Fruit fly (Drosophila melanogaster) whole organism, embryonic: ENCODE results near the gene trk.

ENCODE experiments used
- Ada2b ChIP-seq: fragments of 200-800 bp; sonication (Bioruptor generic); IDR thresholded peaks from 2 replicates; pipeline ENCODE4 v1.3.6; 2022; ENCODE audit warnings: missing biosample characterization, missing genetic modification characterization
- Aef1 ChIP-seq: fragments of 200-800 bp; sonication (Bioruptor generic); IDR thresholded peaks from 3 replicates; pipeline ENCODE4 v1.3.6; 2022; ENCODE audit warnings: missing biosample characterization, missing genetic modification characterization
- C15 ChIP-seq: fragments of 200-800 bp; sonication (Bioruptor generic); IDR thresholded peaks from 3 replicates; pipeline ENCODE4 v1.3.6; 2022; ENCODE audit warnings: missing biosample characterization, missing genetic modification characterization
- CG1024 ChIP-seq: fragments of 200-800 bp; sonication (Bioruptor generic); IDR thresholded peaks from 2 replicates; pipeline ENCODE4 v1.3.6; 2022; ENCODE audit warnings: missing biosample characterization, missing genetic modification characterization
- CG10366 ChIP-seq: fragments of 200-800 bp; sonication (Bioruptor generic); IDR thresholded peaks from 2 replicates; pipeline ENCODE4 v1.3.6; 2022; ENCODE audit warnings: missing biosample characterization, missing genetic modification characterization
- CG11247 ChIP-seq: fragments of 200-800 bp; sonication (Bioruptor generic); IDR thresholded peaks from 2 replicates; pipeline ENCODE4 v1.3.6; 2022; ENCODE audit warnings: missing biosample characterization, missing genetic modification characterization
- CG11504 ChIP-seq: fragments of 200-800 bp; sonication (Bioruptor generic); optimal IDR thresholded peaks from 3 replicates; lab custom pipeline; 2019; ENCODE audit warnings: missing biosample characterization, mild to moderate bottlenecking, missing genetic modification characterization, moderate library complexity
- CG11695 ChIP-seq: fragments of 200-800 bp; sonication (Bioruptor generic); IDR thresholded peaks from 3 replicates; pipeline ENCODE4 v1.3.6; 2022; ENCODE audit warnings: missing biosample characterization, missing genetic modification characterization
- CG12744 ChIP-seq: fragments of 200-800 bp; sonication (Bioruptor generic); optimal IDR thresholded peaks from 2 replicates; lab custom pipeline; 2016; ENCODE audit warnings: missing biosample characterization, missing genetic modification characterization
- CG14965 ChIP-seq: fragments of 200-800 bp; sonication (Bioruptor generic); optimal IDR thresholded peaks from 2 replicates; lab custom pipeline; 2016; ENCODE audit warnings: missing biosample characterization, missing genetic modification characterization, borderline replicate concordance
- CG17385 ChIP-seq: fragments of 200-800 bp; sonication (Bioruptor generic); optimal IDR thresholded peaks from 3 replicates; lab custom pipeline; 2018; ENCODE audit warnings: missing biosample characterization, mild to moderate bottlenecking, missing genetic modification characterization
- CG17612 ChIP-seq: fragments of 200-800 bp; sonication (Bioruptor generic); IDR thresholded peaks from 2 replicates; pipeline ENCODE4 v1.3.6; 2022; ENCODE audit warnings: missing biosample characterization, missing genetic modification characterization
- CG17829 ChIP-seq: fragments of 200-800 bp; optimal IDR thresholded peaks from 2 replicates; lab custom pipeline; 2019; ENCODE audit warnings: missing biosample characterization, mild to moderate bottlenecking, missing genetic modification characterization, moderate library complexity
- CG18262 ChIP-seq: fragments of 200-800 bp; optimal IDR thresholded peaks from 3 replicates; lab custom pipeline; 2019; ENCODE audit warnings: missing biosample characterization, mild to moderate bottlenecking, missing genetic modification characterization, moderate library complexity
- CG31224 ChIP-seq: fragments of 200-800 bp; sonication (Bioruptor generic); IDR thresholded peaks from 2 replicates; pipeline ENCODE4 v1.3.6; 2022; ENCODE audit warnings: missing biosample characterization, missing genetic modification characterization
- CG3847 ChIP-seq: fragments of 200-800 bp; sonication (Bioruptor generic); IDR thresholded peaks from 2 replicates; pipeline ENCODE4 v1.3.6; 2022; ENCODE audit warnings: missing biosample characterization, missing genetic modification characterization
- CG42726 ChIP-seq: fragments of 200-800 bp; sonication (Bioruptor generic); IDR thresholded peaks from 2 replicates; pipeline ENCODE4 v1.3.6; 2022; ENCODE audit warnings: missing biosample characterization, missing genetic modification characterization; ENCODE audit not compliant: partially characterized antibody
- CG43689 ChIP-seq: fragments of 200-800 bp; sonication (Bioruptor generic); IDR thresholded peaks from 2 replicates; pipeline ENCODE4 v1.3.6; 2022; ENCODE audit warnings: missing biosample characterization, missing genetic modification characterization
- CG7786 ChIP-seq: fragments of 200-800 bp; sonication (Bioruptor generic); optimal IDR thresholded peaks from 2 replicates; lab custom pipeline; 2016; ENCODE audit warnings: missing biosample characterization, missing genetic modification characterization
- CG8765 ChIP-seq: fragments of 200-800 bp; sonication (Bioruptor generic); IDR thresholded peaks from 2 replicates; pipeline ENCODE4 v1.3.6; 2022; ENCODE audit warnings: missing biosample characterization, missing genetic modification characterization
- CG9876 ChIP-seq: fragments of 200-800 bp; sonication (Bioruptor generic); optimal IDR thresholded peaks from 2 replicates; lab custom pipeline; 2016; ENCODE audit warnings: missing biosample characterization, missing genetic modification characterization
- Dip2 ChIP-seq: fragments of 200-800 bp; sonication (Bioruptor generic); IDR thresholded peaks from 2 replicates; pipeline ENCODE4 v1.3.6; 2022; ENCODE audit warnings: missing biosample characterization, missing genetic modification characterization
- E2f1 ChIP-seq: fragments of 200-800 bp; sonication (Bioruptor generic); IDR thresholded peaks from 2 replicates; pipeline ENCODE4 v1.3.6; 2022; ENCODE audit warnings: missing biosample characterization, missing genetic modification characterization
- GATAe ChIP-seq: fragments of 200-800 bp; sonication (Bioruptor generic); conservative IDR thresholded peaks from 2 replicates; pipeline ENCODE4 v1.3.6; 2022; ENCODE audit warnings: missing biosample characterization, missing genetic modification characterization
- Hmx ChIP-seq: fragments of 200-800 bp; sonication (Bioruptor generic); optimal IDR thresholded peaks from 2 replicates; lab custom pipeline; 2016; ENCODE audit warnings: missing biosample characterization, missing genetic modification characterization
- Jarid2 ChIP-seq: fragments of 200-800 bp; sonication (Bioruptor generic); optimal IDR thresholded peaks from 3 replicates; lab custom pipeline; 2017; ENCODE audit warnings: mild to moderate bottlenecking, missing biosample characterization, missing genetic modification reagents, missing genetic modification characterization
- Oaz ChIP-seq: fragments of 200-800 bp; sonication (Bioruptor generic); IDR thresholded peaks from 2 replicates; pipeline ENCODE4 v1.3.6; 2022; ENCODE audit warnings: missing biosample characterization, missing genetic modification characterization
- Ravus ChIP-seq: fragments of 200-800 bp; sonication (Bioruptor generic); IDR thresholded peaks from 2 replicates; pipeline ENCODE4 v1.3.6; 2022; ENCODE audit warnings: missing biosample characterization, missing genetic modification characterization
- TFAM ChIP-seq: fragments of 200-800 bp; sonication (Bioruptor generic); optimal IDR thresholded peaks from 2 replicates; lab custom pipeline; 2017; ENCODE audit warnings: missing biosample characterization, missing genetic modification characterization, inconsistent platforms
- btn ChIP-seq: fragments of 200-800 bp; sonication (Bioruptor generic); optimal IDR thresholded peaks from 2 replicates; lab custom pipeline; 2016; ENCODE audit warnings: missing biosample characterization, missing genetic modification characterization
- cato ChIP-seq: fragments of 200-800 bp; sonication (Bioruptor generic); optimal IDR thresholded peaks from 2 replicates; lab custom pipeline; 2016; ENCODE audit warnings: missing biosample characterization, missing genetic modification characterization, borderline replicate concordance
- crc ChIP-seq: fragments of 200-800 bp; sonication (Bioruptor generic); optimal IDR thresholded peaks from 2 replicates; lab custom pipeline; 2016; ENCODE audit warnings: missing biosample characterization, missing genetic modification characterization
- cwo ChIP-seq: fragments of 200-800 bp; sonication (Bioruptor generic); optimal IDR thresholded peaks from 3 replicates; lab custom pipeline; 2017; ENCODE audit warnings: missing biosample characterization, missing genetic modification characterization, mild to moderate bottlenecking, moderate library complexity, missing genetic modification reagents
- danr ChIP-seq: fragments of 200-800 bp; sonication (Bioruptor generic); IDR thresholded peaks from 2 replicates; pipeline ENCODE4 v1.3.6; 2022; ENCODE audit warnings: missing biosample characterization, missing genetic modification characterization
- dmrt99B ChIP-seq: fragments of 200-800 bp; sonication (Bioruptor generic); optimal IDR thresholded peaks from 2 replicates; lab custom pipeline; 2018; ENCODE audit warnings: missing biosample characterization, mild to moderate bottlenecking, missing genetic modification characterization, moderate library complexity
- emc ChIP-seq: fragments of 200-800 bp; sonication (Bioruptor generic); optimal IDR thresholded peaks from 2 replicates; lab custom pipeline; 2016; ENCODE audit warnings: missing biosample characterization, missing genetic modification characterization
- ems ChIP-seq: fragments of 200-800 bp; sonication (Bioruptor generic); optimal IDR thresholded peaks from 3 replicates; lab custom pipeline; 2016; ENCODE audit warnings: missing biosample characterization, missing genetic modification characterization
- gem ChIP-seq: fragments of 200-800 bp; sonication (Bioruptor generic); optimal IDR thresholded peaks from 2 replicates; lab custom pipeline; 2019; ENCODE audit warnings: missing biosample characterization, mild to moderate bottlenecking, missing genetic modification characterization, moderate library complexity
- gfzf ChIP-seq: fragments of 200-800 bp; sonication (Bioruptor generic); optimal IDR thresholded peaks from 2 replicates; lab custom pipeline; 2016; ENCODE audit warnings: missing biosample characterization, mild to moderate bottlenecking, missing genetic modification characterization, moderate library complexity
- grn ChIP-seq: fragments of 200-800 bp; sonication (Bioruptor generic); optimal IDR thresholded peaks from 3 replicates; lab custom pipeline; 2017; ENCODE audit warnings: missing biosample characterization, missing genetic modification characterization
- hkb ChIP-seq, 2 experiments: fragments of 200-800 bp in 1 of 2; fragments of >200 bp in 1 of 2; sonication (Bioruptor generic) in 1 of 2; IDR thresholded peaks in 1 of 2; optimal IDR thresholded peaks in 1 of 2; 2 replicates each; pipeline versions ENCODE4 v1.3.6 to Lab custom; 2017 to 2022; ENCODE audit warnings: missing biosample characterization in 1 of 2, missing genetic modification characterization in 1 of 2
- nau ChIP-seq: fragments of 200-800 bp; sonication (Bioruptor generic); optimal IDR thresholded peaks from 3 replicates; lab custom pipeline; 2017; ENCODE audit warnings: missing biosample characterization, mild to moderate bottlenecking, missing genetic modification characterization, missing genetic modification reagents
- nom ChIP-seq: fragments of 200-800 bp; sonication (Bioruptor generic); optimal IDR thresholded peaks from 2 replicates; lab custom pipeline; 2017; ENCODE audit warnings: missing biosample characterization, missing genetic modification characterization, mild to moderate bottlenecking, moderate library complexity, missing genetic modification reagents
- peb ChIP-seq: fragments of 200-800 bp; sonication (Bioruptor generic); IDR thresholded peaks from 2 replicates; pipeline ENCODE4 v1.3.6; 2022; ENCODE audit warnings: missing biosample characterization, missing genetic modification characterization
- pros ChIP-seq: fragments of 200-800 bp; sonication (Bioruptor generic); optimal IDR thresholded peaks from 3 replicates; lab custom pipeline; 2019; ENCODE audit warnings: missing biosample characterization, mild to moderate bottlenecking, missing genetic modification characterization, moderate library complexity
- tap ChIP-seq: fragments of 200-800 bp; optimal IDR thresholded peaks from 3 replicates; lab custom pipeline; 2019; ENCODE audit warnings: missing biosample characterization, mild to moderate bottlenecking, missing genetic modification characterization, moderate library complexity
- ttk ChIP-seq: fragments of 200-800 bp; sonication (Bioruptor generic); IDR thresholded peaks from 2 replicates; pipeline ENCODE4 v2.1.2; 2022; ENCODE audit warnings: missing biosample characterization, missing genetic modification characterization
- z ChIP-seq: fragments of 200-800 bp; sonication (Bioruptor generic); IDR thresholded peaks from 3 replicates; pipeline ENCODE4 v1.3.6; 2022; ENCODE audit warnings: missing biosample characterization, missing genetic modification characterization
- zen2 ChIP-seq: fragments of 200-800 bp; sonication (Bioruptor generic); IDR thresholded peaks from 3 replicates; pipeline ENCODE4 v1.3.6; 2022; ENCODE audit warnings: missing biosample characterization, missing genetic modification characterization; ENCODE audit not compliant: partially characterized antibody

The trk gene

dm6 chr2L:10306518-10307260, 34.6 kb upstream of the trk start, which contains the start of the genes CG5390 and CG4968 (continued):
- TF ChIP-seq hkb (optimal IDR thresholded peaks at IDR 0.05; lab: Kevin White, UChicago) (no peak), hkb (GFP tag; IDR thresholded peaks at IDR 0.05; lab: Robert Waterston, UW) (peak; percentile 65), CG9876 (no peak), CG14965 (no peak), cato (peak; percentile 19), E2f1 (GFP tag; lab: Robert Waterston, UW) (no peak), gem (tag; lab: Kevin White, UChicago) (peak; percentile 87), CG7786 (no peak), C15 (GFP tag; lab: Robert Waterston, UW) (no peak), CG8765 (no peak), TFAM (no peak), crc (GFP tag; lab: Kevin White, UChicago) (no peak), ems (GFP tag; lab: Kevin White, UChicago) (peak; percentile 3), emc (GFP tag; lab: Kevin White, UChicago) (no peak), zen2 (GFP tag; lab: Robert Waterston, UW) (no peak; the same call in 2 of the 3 replicates), peb (GFP tag; lab: Robert Waterston, UW) (no peak), CG12744 (GFP tag; lab: Kevin White, UChicago) (no peak), CG1024 (GFP tag; lab: Robert Waterston, UW) (peak; percentile 17; the same call in 1 of the 2 replicates), CG11504 (no peak), nau (GFP tag; lab: Kevin White, UChicago) (peak; percentile 33), pros (GFP tag; lab: Kevin White, UChicago) (peak; percentile 61), cwo (GFP tag; lab: Kevin White, UChicago) (no peak), btn (GFP tag; lab: Kevin White, UChicago) (no peak), Ada2b (GFP tag; lab: Robert Waterston, UW) (peak; percentile 63), Dip2 (GFP tag; lab: Robert Waterston, UW) (no peak), CG10366 (GFP tag; lab: Robert Waterston, UW) (peak; percentile 72), nom (peak; percentile 54), danr (GFP tag; lab: Robert Waterston, UW) (peak; percentile 49; the same call in 1 of the 2 replicates), CG18262 (tag; lab: Kevin White, UChicago) (peak; percentile 69), CG42726 (no peak), CG11247 (0 out of 2 replicates have a peak, but pooled peaks have one; percentile 34), Oaz (GFP tag; lab: Robert Waterston, UW) (no peak), CG31224 (GFP tag; lab: Robert Waterston, UW) (peak; percentile 45; the same call in 1 of the 2 replicates), tap (no peak), dmrt99B (tag; lab: Kevin White, UChicago) (no peak), GATAe (GFP tag; lab: Robert Waterston, UW) (no peak), Hmx (GFP tag; lab: Kevin White, UChicago) (no peak), CG17385 (GFP tag; lab: Kevin White, UChicago) (peak; percentile 68), Aef1 (GFP tag; lab: Robert Waterston, UW) (peak; percentile 38; the same call in 1 of the 3 replicates), gfzf (GFP tag; lab: Kevin White, UChicago) (peak; percentile 33), ttk (peak; percentile 32; the same call in 1 of the 2 replicates), CG11695 (peak; percentile 72; the same call in 2 of the 3 replicates), CG3847 (peak; percentile 64), Jarid2 (GFP tag; lab: Kevin White, UChicago) (no peak), CG17612 (GFP tag; lab: Robert Waterston, UW) (no peak), grn (GFP tag; lab: Kevin White, UChicago) (no peak), CG43689 (GFP tag; lab: Robert Waterston, UW) (0 out of 2 replicates have a peak, but pooled peaks have one; percentile 44), CG17829 (tag; lab: Kevin White, UChicago) (peak; percentile 79), Ravus (no peak), z (peak; percentile 63; the same call in 1 of the 3 replicates)
